Worm (Caenorhabditis elegans) whole organism, late embryonic: ENCODE data around the gene T19B10.5.

Source experiments
- C08G9.2 ChIP-seq: sonication (generic microtip); optimal IDR thresholded peaks from 2 replicates; lab custom pipeline; 2016; ENCODE audit warnings: mild to moderate bottlenecking, missing genetic modification characterization, moderate library complexity, missing compliant biosample characterization
- C38D4.7 ChIP-seq: fragments of 200-800 bp; sonication (Bioruptor generic); optimal IDR thresholded peaks from 2 replicates; lab custom pipeline; 2018; ENCODE audit warnings: mild to moderate bottlenecking, missing genetic modification characterization, moderate library complexity, missing compliant biosample characterization
- F13H6.1 ChIP-seq: sonication (generic microtip); optimal IDR thresholded peaks from 2 replicates; lab custom pipeline; 2016; ENCODE audit warnings: missing genetic modification characterization, missing compliant biosample characterization
- K09A11.1 ChIP-seq: sonication (generic microtip); optimal IDR thresholded peaks from 2 replicates; lab custom pipeline; 2017; ENCODE audit warnings: antibody characterized with exemption, mild to moderate bottlenecking, missing genetic modification characterization, missing compliant biosample characterization; ENCODE audit not compliant: insufficient read depth
- T23F11.4 ChIP-seq: fragments of 200-800 bp; sonication (Bioruptor generic); optimal IDR thresholded peaks from 2 replicates; lab custom pipeline; 2018; ENCODE audit warnings: mild to moderate bottlenecking, missing genetic modification characterization, missing compliant biosample characterization
- Y22D7AL.16 ChIP-seq: sonication (generic microtip); optimal IDR thresholded peaks from 2 replicates; lab custom pipeline; 2016; ENCODE audit warnings: missing genetic modification characterization, missing compliant biosample characterization
- ceh-14 ChIP-seq: sonication (generic microtip); optimal IDR thresholded peaks from 2 replicates; lab custom pipeline; 2016; ENCODE audit warnings: missing genotype, missing genetic modification characterization, missing compliant biosample characterization
- ceh-18 ChIP-seq: sonication (generic microtip); optimal IDR thresholded peaks from 2 replicates; lab custom pipeline; 2016; ENCODE audit warnings: missing genetic modification characterization, missing compliant biosample characterization
- ceh-19 ChIP-seq: fragments of 200-800 bp; sonication (Bioruptor generic); optimal IDR thresholded peaks from 2 replicates; lab custom pipeline; 2018; ENCODE audit warnings: mild to moderate bottlenecking, missing genetic modification characterization, missing compliant biosample characterization
- ceh-30 ChIP-seq: fragments of 150-350 bp; optimal IDR thresholded peaks from 2 replicates; lab custom pipeline; 2014; ENCODE audit warnings: missing biosample characterization, missing genetic modification characterization
- ceh-31 ChIP-seq: sonication (generic microtip); optimal IDR thresholded peaks from 2 replicates; lab custom pipeline; 2016; ENCODE audit warnings: missing genetic modification characterization, missing compliant biosample characterization
- ceh-34 ChIP-seq: sonication (generic microtip); optimal IDR thresholded peaks from 2 replicates; lab custom pipeline; 2016; ENCODE audit warnings: mild to moderate bottlenecking, missing genetic modification characterization, missing compliant biosample characterization
- ceh-45 ChIP-seq: fragments of 200-800 bp; sonication (Bioruptor generic); IDR thresholded peaks from 2 replicates; pipeline ENCODE4 v1.3.6; 2022; ENCODE audit warnings: missing genetic modification reagents, missing genetic modification characterization, missing compliant biosample characterization
- ceh-48 ChIP-seq: sonication (generic microtip); optimal IDR thresholded peaks from 2 replicates; lab custom pipeline; 2016; ENCODE audit warnings: missing genetic modification characterization, inconsistent platforms, missing compliant biosample characterization
- ceh-6 ChIP-seq: fragments of 200-800 bp; sonication (Bioruptor generic); optimal IDR thresholded peaks from 2 replicates; lab custom pipeline; 2018; ENCODE audit warnings: mild to moderate bottlenecking, missing genetic modification characterization, missing compliant biosample characterization
- dve-1 ChIP-seq: sonication (generic microtip); optimal IDR thresholded peaks from 2 replicates; lab custom pipeline; 2017; ENCODE audit warnings: antibody characterized with exemption, mild to moderate bottlenecking, missing genetic modification characterization, missing compliant biosample characterization
- elt-2 ChIP-seq: sonication (generic microtip); optimal IDR thresholded peaks from 2 replicates; lab custom pipeline; 2016; ENCODE audit warnings: missing genetic modification reagents, missing genetic modification characterization, missing compliant biosample characterization
- elt-4 ChIP-seq: sonication (generic microtip); optimal IDR thresholded peaks from 2 replicates; lab custom pipeline; 2016; ENCODE audit warnings: missing genetic modification characterization, missing compliant biosample characterization
- ets-4 ChIP-seq: sonication (generic microtip); optimal IDR thresholded peaks from 2 replicates; lab custom pipeline; 2016; ENCODE audit warnings: missing genetic modification characterization, missing compliant biosample characterization
- eyg-1 ChIP-seq: sonication (generic microtip); optimal IDR thresholded peaks from 2 replicates; lab custom pipeline; 2016; ENCODE audit warnings: missing genotype, missing genetic modification characterization, missing compliant biosample characterization
- fax-1 ChIP-seq: sonication (generic microtip); optimal IDR thresholded peaks from 2 replicates; lab custom pipeline; 2016; ENCODE audit warnings: missing genotype, missing genetic modification characterization, missing compliant biosample characterization
- hlh-13 ChIP-seq: fragments of 200-800 bp; sonication (Bioruptor generic); optimal IDR thresholded peaks from 2 replicates; lab custom pipeline; 2018; ENCODE audit warnings: mild to moderate bottlenecking, missing genetic modification characterization, missing compliant biosample characterization
- hlh-15 ChIP-seq: sonication (generic microtip); optimal IDR thresholded peaks from 2 replicates; lab custom pipeline; 2016; ENCODE audit warnings: missing genetic modification characterization, missing compliant biosample characterization
- hlh-8 ChIP-seq: sonication (generic microtip); optimal IDR thresholded peaks from 2 replicates; lab custom pipeline; 2016; ENCODE audit warnings: missing genotype, missing genetic modification characterization, missing compliant biosample characterization
- lim-6 ChIP-seq: sonication (generic microtip); optimal IDR thresholded peaks from 2 replicates; lab custom pipeline; 2016; ENCODE audit warnings: missing genetic modification characterization, missing compliant biosample characterization
- lin-11 ChIP-seq: fragments of 200-800 bp; sonication (Bioruptor generic); optimal IDR thresholded peaks from 2 replicates; lab custom pipeline; 2018; ENCODE audit warnings: mild to moderate bottlenecking, missing genetic modification characterization, missing compliant biosample characterization
- pag-3 ChIP-seq: sonication (generic microtip); optimal IDR thresholded peaks from 2 replicates; lab custom pipeline; 2016; ENCODE audit warnings: missing compliant biosample characterization, missing genetic modification characterization, borderline replicate concordance
- pat-9 ChIP-seq: fragments of 200-800 bp; sonication (Bioruptor generic); optimal IDR thresholded peaks from 2 replicates; lab custom pipeline; 2018; ENCODE audit warnings: mild to moderate bottlenecking, missing genetic modification characterization, moderate library complexity, missing compliant biosample characterization
- pax-1 ChIP-seq: fragments of 150-350 bp; optimal IDR thresholded peaks from 2 replicates; lab custom pipeline; 2014; ENCODE audit warnings: missing biosample characterization, missing genetic modification characterization
- pqm-1 ChIP-seq: sonication (generic microtip); optimal IDR thresholded peaks from 2 replicates; lab custom pipeline; 2016; ENCODE audit warnings: missing genetic modification characterization, missing compliant biosample characterization
- pros-1 ChIP-seq: fragments of 150-350 bp; optimal IDR thresholded peaks from 2 replicates; lab custom pipeline; 2014; ENCODE audit warnings: missing biosample characterization, missing genetic modification reagents, missing genetic modification characterization
- ref-2 ChIP-seq: sonication (generic microtip); optimal IDR thresholded peaks from 2 replicates; lab custom pipeline; 2016; ENCODE audit warnings: missing genetic modification characterization, missing compliant biosample characterization
- rnt-1 ChIP-seq: sonication (generic microtip); optimal IDR thresholded peaks from 2 replicates; lab custom pipeline; 2016; ENCODE audit warnings: missing genetic modification characterization, missing compliant biosample characterization
- sox-4 ChIP-seq: sonication (generic microtip); optimal IDR thresholded peaks from 2 replicates; lab custom pipeline; 2017; ENCODE audit warnings: mild to moderate bottlenecking, missing genetic modification characterization, inconsistent platforms, missing compliant biosample characterization
- syd-9 ChIP-seq: sonication (generic microtip); optimal IDR thresholded peaks from 2 replicates; lab custom pipeline; 2016; ENCODE audit warnings: mild to moderate bottlenecking, missing genetic modification characterization, moderate library complexity, missing compliant biosample characterization
- ttx-3 ChIP-seq: sonication (generic microtip); optimal IDR thresholded peaks from 2 replicates; lab custom pipeline; 2016; ENCODE audit warnings: missing genetic modification reagents, missing genetic modification characterization, missing compliant biosample characterization
- unc-55 ChIP-seq: sonication (generic microtip); optimal IDR thresholded peaks from 2 replicates; lab custom pipeline; 2017; ENCODE audit warnings: missing biosample characterization, missing genetic modification reagents, missing genetic modification characterization
- zip-5 ChIP-seq: sonication (generic microtip); optimal IDR thresholded peaks from 2 replicates; lab custom pipeline; 2016; ENCODE audit warnings: missing genetic modification characterization, missing compliant biosample characterization
- ztf-16 ChIP-seq: sonication (generic microtip); optimal IDR thresholded peaks from 2 replicates; lab custom pipeline; 2017; ENCODE audit warnings: missing genetic modification characterization, missing compliant biosample characterization

T19B10.5 gene

ce11 chrV:11198094-11198493 is 36.4 kb upstream of the T19B10.5 start:
- no peak for TF ChIP-seq ttx-3 (tag; lab: Kevin White, UChicago)
- TF ChIP-seq pros-1, result no peak
- no peak for TF ChIP-seq ceh-30 (tag; lab: Kevin White, UChicago)
- no peak for TF ChIP-seq fax-1 (tag; lab: Kevin White, UChicago)
- no peak for TF ChIP-seq Y22D7AL.16
- TF ChIP-seq ets-4 (tag; lab: Kevin White, UChicago), result no peak
- TF ChIP-seq dve-1 (tag; lab: Kevin White, UChicago), result no peak
- no peak for TF ChIP-seq hlh-8 (tag; lab: Kevin White, UChicago)
- no peak for TF ChIP-seq ceh-34 (tag; lab: Kevin White, UChicago)
- no peak for TF ChIP-seq C38D4.7 (GFP tag; lab: Kevin White, UChicago)

- TF ChIP-seq ceh-19 (GFP tag; lab: Kevin White, UChicago), result no peak
- no peak for TF ChIP-seq ref-2 (tag; lab: Kevin White, UChicago)
- TF ChIP-seq lin-11 (tag; lab: Kevin White, UChicago), result no peak
- TF ChIP-seq T23F11.4 (GFP tag; lab: Kevin White, UChicago), result no peak
- no peak for TF ChIP-seq fax-1 (tag; lab: Kevin White, UChicago)
- TF ChIP-seq rnt-1 (tag; lab: Kevin White, UChicago), result no peak
These were observed 35.0 kb upstream of the T19B10.5 start for ce11 chrV:11199497-11199896.

- TF ChIP-seq hlh-13 (no peak), F13H6.1 (tag; lab: Kevin White, UChicago) (no peak), fax-1 (tag; lab: Kevin White, UChicago) (no peak), elt-2 (tag; lab: Kevin White, UChicago) (no peak), ceh-31 (tag; lab: Kevin White, UChicago) (no peak), zip-5 (tag; lab: Kevin White, UChicago) (no peak), ceh-6 (GFP tag; lab: Kevin White, UChicago) (no peak), ceh-30 (tag; lab: Kevin White, UChicago) (no peak), T23F11.4 (GFP tag; lab: Kevin White, UChicago) (no peak), dve-1 (tag; lab: Kevin White, UChicago) (no peak), K09A11.1 (tag; lab: Kevin White, UChicago) (no peak), ceh-48 (tag; lab: Kevin White, UChicago) (no peak)
- TF ChIP-seq, all 69 proteins: peak for 0
These were observed 34.1 kb upstream of the T19B10.5 start, which contains the start of gene K10D6.3 for ce11 chrV:11200316-11200715. Gene K10D6.3, plus strand, starts transcription at chrV:11200616.

ce11 chrV:11201826-11202565 is 32.5 kb upstream of the T19B10.5 start, which contains the start of gene K10D6.4:
Gene K10D6.4, plus strand, starts transcription at chrV:11201925.
- TF ChIP-seq dve-1 (tag; lab: Kevin White, UChicago), result no peak
- peak; percentile 49 for TF ChIP-seq elt-2 (tag; lab: Kevin White, UChicago)

ce11 chrV:11204452-11204851 is 30.0 kb upstream of the T19B10.5 start:
- TF ChIP-seq sox-4 (tag; lab: Kevin White, UChicago) (no peak), F13H6.1 (tag; lab: Kevin White, UChicago) (no peak), pax-1 (tag; lab: Kevin White, UChicago) (no peak), ceh-6 (GFP tag; lab: Kevin White, UChicago) (no peak), elt-4 (no peak), pag-3 (no peak), ceh-18 (tag; lab: Kevin White, UChicago) (no peak)

ce11 chrV:11206467-11206866 is 28.0 kb upstream of the T19B10.5 start:
- no peak for TF ChIP-seq elt-4
- no peak for TF ChIP-seq ceh-14 (tag; lab: Kevin White, UChicago)
- TF ChIP-seq rnt-1 (tag; lab: Kevin White, UChicago), result no peak
- no peak for TF ChIP-seq lim-6 (tag; lab: Kevin White, UChicago)
- TF ChIP-seq ceh-30 (tag; lab: Kevin White, UChicago), result no peak
- TF ChIP-seq ceh-31 (tag; lab: Kevin White, UChicago), result no peak
- TF ChIP-seq eyg-1 (tag; lab: Kevin White, UChicago), result no peak
- TF ChIP-seq ceh-45 (GFP tag; lab: Robert Waterston, UW), result no peak
- no peak for TF ChIP-seq ztf-16
- TF ChIP-seq lin-11 (tag; lab: Kevin White, UChicago), result no peak
- TF ChIP-seq syd-9 (tag; lab: Kevin White, UChicago), result no peak
- no peak for TF ChIP-seq C08G9.2
- TF ChIP-seq zip-5 (tag; lab: Kevin White, UChicago), result no peak
- no peak for TF ChIP-seq pqm-1 (tag; lab: Kevin White, UChicago)
- TF ChIP-seq hlh-15 (tag; lab: Kevin White, UChicago), result no peak
- TF ChIP-seq unc-55, result no peak
- TF ChIP-seq pat-9 (tag; lab: Kevin White, UChicago), result no peak
